Worm (Caenorhabditis elegans) whole organism, L1 larva: Measurements from ENCODE around the gene F52B10.3.
"Not testable (repeated sequence)": the region's sequence is repeated elsewhere in the genome, so short reads cannot be mapped to it uniquely, and the experiment has no call there.

Source experiments
- C04F5.9 ChIP-seq: sonication (generic microtip); optimal IDR thresholded peaks from 2 replicates; lab custom pipeline; 2016; ENCODE audit warnings: missing genetic modification characterization, missing compliant biosample characterization
- C16A3.4 ChIP-seq: fragments of 150-350 bp; optimal IDR thresholded peaks from 2 replicates; lab custom pipeline; 2014; ENCODE audit warnings: missing biosample characterization, missing genetic modification characterization
- Y116A8C.19 ChIP-seq: sonication (generic microtip); optimal IDR thresholded peaks from 2 replicates; lab custom pipeline; 2016; ENCODE audit warnings: missing compliant biosample characterization, missing genetic modification characterization, borderline replicate concordance
- aly-2 ChIP-seq: fragments of 150-350 bp; optimal IDR thresholded peaks from 2 replicates; lab custom pipeline; 2014; ENCODE audit warnings: missing biosample characterization, missing genetic modification characterization
- blmp-1 ChIP-seq: fragments of 150-350 bp; optimal IDR thresholded peaks from 2 replicates; lab custom pipeline; 2014; ENCODE audit warnings: missing biosample characterization, missing genetic modification characterization
- ceh-63 ChIP-seq: fragments of 200-800 bp; sonication (Bioruptor generic); optimal IDR thresholded peaks from 2 replicates; lab custom pipeline; 2018; ENCODE audit warnings: mild to moderate bottlenecking, missing genetic modification characterization, missing compliant biosample characterization
- ceh-90 ChIP-seq: sonication (generic microtip); optimal IDR thresholded peaks from 2 replicates; lab custom pipeline; 2016; ENCODE audit warnings: missing genetic modification characterization, missing compliant biosample characterization
- ces-1 ChIP-seq: fragments of 150-350 bp; optimal IDR thresholded peaks from 2 replicates; lab custom pipeline; 2014; ENCODE audit warnings: missing biosample characterization, missing genetic modification reagents, missing genetic modification characterization
- efl-1 ChIP-seq, 4 experiments: fragments of 150-350 bp; optimal IDR thresholded peaks in 3 of 4; peaks in 1 of 4; 1 replicate in 1 of 4; 2 replicates in 3 of 4; lab custom pipeline; 2014; ENCODE audit warnings: missing biosample characterization in 2 of 4, missing genetic modification characterization in 2 of 4, missing genetic modification reagents in 2 of 4
- egl-27 ChIP-seq, 2 experiments: fragments of 150-350 bp in 1 of 2; sonication (generic microtip); optimal IDR thresholded peaks; 3 replicates each; lab custom pipeline; 2017 to 2018; ENCODE audit warnings: missing biosample characterization in 2 of 2, missing genetic modification characterization in 2 of 2, missing genetic modification reagents in 2 of 2
- elt-2 ChIP-seq: sonication (generic microtip); optimal IDR thresholded peaks from 2 replicates; lab custom pipeline; 2016; ENCODE audit warnings: missing genetic modification characterization, mild to moderate bottlenecking, inconsistent platforms, missing compliant biosample characterization, missing genetic modification reagents
- elt-3 ChIP-seq, 6 experiments: fragments of 150-350 bp in 1 of 6; sonication (generic microtip); optimal IDR thresholded peaks; 2 replicates each; lab custom pipeline; 2017 to 2018; ENCODE audit warnings: missing biosample characterization in 6 of 6, missing genetic modification characterization in 6 of 6, inconsistent platforms in 1 of 6
- fkh-10 ChIP-seq: sonication (generic microtip); optimal IDR thresholded peaks from 2 replicates; lab custom pipeline; 2017; ENCODE audit warnings: missing biosample characterization, missing genetic modification reagents, missing genetic modification characterization
- fkh-8 ChIP-seq: sonication (generic microtip); optimal IDR thresholded peaks from 2 replicates; lab custom pipeline; 2016; ENCODE audit warnings: mild to moderate bottlenecking, missing genetic modification characterization, missing compliant biosample characterization
- grh-1 ChIP-seq: fragments of 200-800 bp; sonication (Bioruptor generic); IDR thresholded peaks from 2 replicates; pipeline ENCODE4 v1.3.6; 2022; ENCODE audit warnings: missing genetic modification reagents, missing genetic modification characterization, missing compliant biosample characterization
- irx-1 ChIP-seq: sonication (generic microtip); optimal IDR thresholded peaks from 2 replicates; lab custom pipeline; 2016; ENCODE audit warnings: missing genetic modification characterization, missing compliant biosample characterization
- isw-1 ChIP-seq: fragments of 200-800 bp; sonication (Bioruptor generic); IDR thresholded peaks from 2 replicates; pipeline ENCODE4 v1.3.6; 2022; ENCODE audit warnings: missing genetic modification characterization, missing compliant biosample characterization
- lin-14 ChIP-seq: fragments of 200-800 bp; sonication (Bioruptor generic); optimal IDR thresholded peaks from 2 replicates; lab custom pipeline; 2018; ENCODE audit warnings: mild to moderate bottlenecking, missing genetic modification characterization, moderate library complexity, missing compliant biosample characterization
- lin-35 ChIP-seq, 2 experiments: fragments of 150-350 bp; optimal IDR thresholded peaks; 2 replicates each; lab custom pipeline; 2014; ENCODE audit warnings: missing biosample characterization in 2 of 2, missing genetic modification characterization in 2 of 2, missing genetic modification reagents in 2 of 2
- lin-39 ChIP-seq: fragments of 150-350 bp; optimal IDR thresholded peaks from 2 replicates; lab custom pipeline; 2014; ENCODE audit warnings: missing biosample characterization, missing genetic modification reagents, missing genetic modification characterization
- lsy-2 ChIP-seq, 2 experiments: fragments of 150-350 bp; optimal IDR thresholded peaks; 2 replicates each; lab custom pipeline; 2014; ENCODE audit warnings: missing biosample characterization in 2 of 2, missing genetic modification characterization in 2 of 2
- mdl-1 ChIP-seq, 2 experiments: fragments of 150-350 bp; optimal IDR thresholded peaks; 2 replicates each; lab custom pipeline; 2014 to 2017; ENCODE audit warnings: missing biosample characterization in 2 of 2, missing genetic modification characterization in 2 of 2, inconsistent platforms in 1 of 2
- mep-1 ChIP-seq: fragments of 150-350 bp; optimal IDR thresholded peaks from 2 replicates; lab custom pipeline; 2014; ENCODE audit warnings: missing biosample characterization, missing genetic modification characterization
- nhr-20 ChIP-seq: sonication (generic microtip); optimal IDR thresholded peaks from 2 replicates; lab custom pipeline; 2016; ENCODE audit warnings: mild to moderate bottlenecking, missing genetic modification characterization, missing compliant biosample characterization
- nhr-237 ChIP-seq: fragments of 150-350 bp; optimal IDR thresholded peaks from 2 replicates; lab custom pipeline; 2014; ENCODE audit warnings: missing biosample characterization, missing genetic modification characterization
- nhr-47 ChIP-seq: sonication (generic microtip); optimal IDR thresholded peaks from 2 replicates; lab custom pipeline; 2016; ENCODE audit warnings: mild to moderate bottlenecking, missing genetic modification characterization, moderate library complexity, missing compliant biosample characterization
- nhr-71 ChIP-seq: sonication (generic microtip); optimal IDR thresholded peaks from 2 replicates; lab custom pipeline; 2016; ENCODE audit warnings: mild to moderate bottlenecking, missing genetic modification characterization, moderate library complexity, missing compliant biosample characterization
- nhr-76 ChIP-seq: sonication (generic microtip); optimal IDR thresholded peaks from 2 replicates; lab custom pipeline; 2017; ENCODE audit warnings: missing biosample characterization, missing genetic modification characterization
- nhr-85 ChIP-seq: sonication (generic microtip); peaks from one replicate; lab custom pipeline; 2016; ENCODE audit warnings: missing genetic modification characterization, inconsistent platforms, missing compliant biosample characterization
- nhr-90 ChIP-seq: sonication (generic microtip); optimal IDR thresholded peaks from 2 replicates; lab custom pipeline; 2016; ENCODE audit warnings: mild to moderate bottlenecking, missing genetic modification characterization, missing compliant biosample characterization; ENCODE audit not compliant: poor library complexity
- pag-3 ChIP-seq: sonication (generic microtip); optimal IDR thresholded peaks from 2 replicates; lab custom pipeline; 2017; ENCODE audit warnings: missing genetic modification characterization, mild to moderate bottlenecking, missing compliant biosample characterization, antibody characterized with exemption, borderline replicate concordance; ENCODE audit not compliant: insufficient read depth
- pqm-1 ChIP-seq: sonication (generic microtip); optimal IDR thresholded peaks from 3 replicates; lab custom pipeline; 2017; ENCODE audit warnings: missing biosample characterization, missing genetic modification characterization
- rnt-1 ChIP-seq: sonication (generic microtip); optimal IDR thresholded peaks from 2 replicates; lab custom pipeline; 2016; ENCODE audit warnings: mild to moderate bottlenecking, missing genetic modification characterization, moderate library complexity, missing compliant biosample characterization
- skn-1 ChIP-seq: fragments of 150-350 bp; optimal IDR thresholded peaks from 2 replicates; lab custom pipeline; 2014; ENCODE audit warnings: missing biosample characterization, missing genetic modification characterization
- snu-23 ChIP-seq: sonication (generic microtip); optimal IDR thresholded peaks from 2 replicates; lab custom pipeline; 2016; ENCODE audit warnings: missing genetic modification characterization, missing compliant biosample characterization
- sptf-1 ChIP-seq: fragments of 150-350 bp; optimal IDR thresholded peaks from 2 replicates; lab custom pipeline; 2014; ENCODE audit warnings: missing biosample characterization, missing genetic modification characterization
- sup-37 ChIP-seq: fragments of 200-800 bp; sonication (Bioruptor generic); optimal IDR thresholded peaks from 2 replicates; lab custom pipeline; 2018; ENCODE audit warnings: mild to moderate bottlenecking, missing genetic modification characterization, missing compliant biosample characterization
- unc-130 ChIP-seq: fragments of 150-350 bp; optimal IDR thresholded peaks from 2 replicates; lab custom pipeline; 2017; ENCODE audit warnings: missing biosample characterization, missing genetic modification characterization, inconsistent platforms
- unc-62 ChIP-seq: fragments of 150-350 bp; optimal IDR thresholded peaks from 2 replicates; lab custom pipeline; 2014; ENCODE audit warnings: missing biosample characterization, missing genetic modification reagents, missing genetic modification characterization
- unc-98 ChIP-seq: fragments of 200-800 bp; sonication (Bioruptor generic); IDR thresholded peaks from 2 replicates; pipeline ENCODE4 v1.3.6; 2022; ENCODE audit warnings: missing genetic modification characterization, missing compliant biosample characterization
- ztf-11 ChIP-seq, 2 experiments: sonication (generic microtip); optimal IDR thresholded peaks; 2 replicates each; lab custom pipeline; 2016 to 2017; ENCODE audit warnings: missing genetic modification characterization in 2 of 2, missing biosample characterization in 1 of 2, missing compliant biosample characterization in 1 of 2

Gene F52B10.3

ce11 chrX:2900897-2901496 is 2.8 kb upstream of the F52B10.3 start:
- TF ChIP-seq rnt-1: no peak
- TF ChIP-seq lsy-2 (tag; optimal IDR thresholded peaks at IDR 0.05; lab: Kevin White, UChicago): no peak
- TF ChIP-seq lin-14: peak; percentile 13
- TF ChIP-seq nhr-85 (tag; lab: Kevin White, UChicago): peak; percentile 62
- no peak for TF ChIP-seq irx-1
- peak in 1 of 2 experiments; percentile 40 for TF ChIP-seq ztf-11 (tag; optimal IDR thresholded peaks at IDR 0.05; lab: Kevin White, UChicago)
- TF ChIP-seq lin-39 (tag; lab: Kevin White, UChicago): no peak
- no peak for TF ChIP-seq grh-1 (GFP tag; lab: Robert Waterston, UW)
- no peak for TF ChIP-seq Y116A8C.19 (tag; lab: Kevin White, UChicago)

DNA sequence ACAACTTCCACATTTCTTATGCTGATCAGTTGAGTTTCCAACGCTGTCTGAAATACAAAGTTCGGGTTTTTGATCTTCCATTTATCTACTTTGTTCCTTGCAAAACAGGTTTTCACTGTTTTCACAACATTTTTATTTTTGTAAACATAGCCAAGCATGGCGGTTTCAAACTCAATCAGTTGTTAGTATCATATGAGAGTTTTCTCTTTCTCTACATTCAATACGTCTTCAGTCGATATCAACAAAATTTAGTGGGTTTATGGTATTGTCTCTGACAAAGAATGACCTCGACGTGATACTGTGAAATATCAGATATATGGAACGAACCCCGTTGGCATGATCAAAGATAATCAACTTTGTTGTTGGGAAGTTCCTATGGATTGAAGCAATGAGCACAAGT is 2.5 kb downstream of the F52B10.3 start:
- TF ChIP-seq nhr-237 (tag; lab: Kevin White, UChicago): no peak
- peak; percentile 37 for TF ChIP-seq nhr-20
- peak; percentile 39; the same call in 1 of the 2 replicates for TF ChIP-seq grh-1 (GFP tag; lab: Robert Waterston, UW)
- peak; percentile 27 for TF ChIP-seq nhr-71
- TF ChIP-seq nhr-90 (tag; lab: Kevin White, UChicago): peak; percentile 17
- TF ChIP-seq elt-3 (tag; optimal IDR thresholded peaks at IDR 0.05; lab: Kevin White, UChicago): peak in 1 of 6 experiments; percentile 46
- no peak for TF ChIP-seq sptf-1 (tag; lab: Kevin White, UChicago)
- TF ChIP-seq fkh-10 (GFP tag; lab: Kevin White, UChicago): no peak
- peak; percentile 36 for TF ChIP-seq lin-14
- no peak for TF ChIP-seq unc-98
- peak; percentile 53 for TF ChIP-seq blmp-1 (tag; lab: Kevin White, UChicago)
- TF ChIP-seq snu-23 (GFP tag; lab: Kevin White, UChicago): peak; percentile 9
- no peak for TF ChIP-seq C04F5.9 (tag; lab: Kevin White, UChicago)
- TF ChIP-seq lin-35 (GFP tag; optimal IDR thresholded peaks at IDR 0.05; lab: Kevin White, UChicago): peak in 1 of 2 experiments; percentile 10
- no peak for TF ChIP-seq mdl-1 (tag; optimal IDR thresholded peaks at IDR 0.05; lab: Kevin White, UChicago)
- TF ChIP-seq unc-62 (GFP tag; lab: Kevin White, UChicago): no peak
- TF ChIP-seq nhr-85 (tag; lab: Kevin White, UChicago): peak; percentile 87
- TF ChIP-seq aly-2 (tag; lab: Kevin White, UChicago): no peak

- TF ChIP-seq ztf-11 (tag; optimal IDR thresholded peaks at IDR 0.05; lab: Kevin White, UChicago); lsy-2 (tag; optimal IDR thresholded peaks at IDR 0.05; lab: Kevin White, UChicago); mep-1: not testable (repeated sequence)
Observed at ce11 chrX:2894273-2894672, 3.9 kb downstream of the F52B10.3 start, which contains the start of gene B0410.1. Gene B0410.1, plus strand, starts transcription at chrX:2894573.

- TF ChIP-seq efl-1 (optimal IDR thresholded peaks at IDR 0.05; lab: Kevin White, UChicago): no peak
- peak in 1 of 2 experiments; percentile 87 for TF ChIP-seq efl-1 (GFP tag; optimal IDR thresholded peaks at IDR 0.05 in 1 of 2; lab: Kevin White, UChicago)
- TF ChIP-seq ceh-63 (GFP tag; lab: Kevin White, UChicago): no peak
- TF ChIP-seq nhr-85 (tag; lab: Kevin White, UChicago): peak; percentile 98
- no peak for TF ChIP-seq isw-1 (GFP tag; lab: Robert Waterston, UW)
- peak; percentile 70 for TF ChIP-seq nhr-20
- no peak for TF ChIP-seq pqm-1
- TF ChIP-seq nhr-90 (tag; lab: Kevin White, UChicago): peak; percentile 72
- peak; percentile 51 for TF ChIP-seq nhr-47
- TF ChIP-seq ces-1: no peak
- peak; percentile 50; the same call in 1 of the 2 replicates for TF ChIP-seq grh-1 (GFP tag; lab: Robert Waterston, UW)
- no peak for TF ChIP-seq egl-27 (tag; optimal IDR thresholded peaks at IDR 0.05; lab: Kevin White, UChicago)
- peak; percentile 55 for TF ChIP-seq snu-23 (GFP tag; lab: Kevin White, UChicago)
- no peak for TF ChIP-seq unc-130
- no peak for TF ChIP-seq pag-3
- TF ChIP-seq blmp-1 (tag; lab: Kevin White, UChicago): peak; percentile 29
- no peak for TF ChIP-seq ceh-90 (tag; lab: Kevin White, UChicago)
- peak; percentile 52 for TF ChIP-seq lin-14
- TF ChIP-seq elt-3 (tag; optimal IDR thresholded peaks at IDR 0.05; lab: Kevin White, UChicago): peak in 2 of 6 experiments; percentile 50 to 77
- peak; percentile 76 for TF ChIP-seq nhr-71
- no peak for TF ChIP-seq skn-1 (tag; lab: Kevin White, UChicago)
- no peak for TF ChIP-seq sup-37
- TF ChIP-seq elt-2 (tag; lab: Kevin White, UChicago): no peak
- peak in 1 of 2 experiments; percentile 43 for TF ChIP-seq lin-35 (GFP tag; optimal IDR thresholded peaks at IDR 0.05; lab: Kevin White, UChicago)
- TF ChIP-seq nhr-76 (tag; lab: Kevin White, UChicago): no peak
- no peak for TF ChIP-seq fkh-8
- peak in 1 of 2 experiments; percentile 51 for TF ChIP-seq mdl-1 (tag; optimal IDR thresholded peaks at IDR 0.05; lab: Kevin White, UChicago)
- no peak for TF ChIP-seq C16A3.4 (tag; lab: Kevin White, UChicago)
Observed at ce11 chrX:2893026-2893662, 5.0 kb downstream of the F52B10.3 start.
